Fruit fly (Drosophila melanogaster) whole organism, embryonic: ENCODE measurements around the gene Ddc.

Source experiments
- Ada2b ChIP-seq: fragments of 200-800 bp; sonication (Bioruptor generic); IDR thresholded peaks from 2 replicates; pipeline ENCODE4 v1.3.6; 2022; ENCODE audit warnings: missing biosample characterization, missing genetic modification characterization
- Asciz ChIP-seq: fragments of 200-800 bp; sonication (Bioruptor generic); optimal IDR thresholded peaks from 2 replicates; lab custom pipeline; 2017; ENCODE audit warnings: missing biosample characterization, mild to moderate bottlenecking, missing genetic modification characterization, missing genetic modification reagents
- Bdp1 ChIP-seq: fragments of 200-800 bp; sonication (Bioruptor generic); optimal IDR thresholded peaks from 3 replicates; lab custom pipeline; 2016; ENCODE audit warnings: missing biosample characterization, missing genetic modification characterization
- Blimp-1 ChIP-seq: fragments of 200-800 bp; sonication (Bioruptor generic); optimal IDR thresholded peaks from 3 replicates; lab custom pipeline; 2018; ENCODE audit warnings: missing biosample characterization, missing genetic modification characterization, mild to moderate bottlenecking, moderate library complexity, missing genetic modification reagents
- CG10321 ChIP-seq: fragments of 200-800 bp; sonication (Bioruptor generic); IDR thresholded peaks from 2 replicates; pipeline ENCODE4 v1.3.6; 2022; ENCODE audit warnings: missing biosample characterization, missing genetic modification characterization
- CG13424 ChIP-seq: fragments of 200-800 bp; sonication (Bioruptor generic); optimal IDR thresholded peaks from 2 replicates; lab custom pipeline; 2019; ENCODE audit warnings: missing biosample characterization, mild to moderate bottlenecking, missing genetic modification characterization, moderate library complexity
- CG14014 ChIP-seq: fragments of 200-800 bp; sonication (Bioruptor generic); IDR thresholded peaks from 2 replicates; pipeline ENCODE4 v1.3.6; 2022; ENCODE audit warnings: missing biosample characterization, missing genetic modification characterization
- CG18599 ChIP-seq: fragments of 200-800 bp; sonication (Bioruptor generic); optimal IDR thresholded peaks from 3 replicates; lab custom pipeline; 2017; ENCODE audit warnings: missing biosample characterization, missing genetic modification characterization, mild to moderate bottlenecking, moderate library complexity, missing genetic modification reagents
- CG2889 ChIP-seq: fragments of 200-800 bp; sonication (Bioruptor generic); IDR thresholded peaks from 3 replicates; pipeline ENCODE4 v1.3.6; 2022; ENCODE audit warnings: missing biosample characterization, missing genetic modification characterization
- CG30431 ChIP-seq: fragments of 200-800 bp; sonication (Bioruptor generic); optimal IDR thresholded peaks from 2 replicates; lab custom pipeline; 2017; ENCODE audit warnings: missing biosample characterization, missing genetic modification characterization
- CG3407 ChIP-seq: fragments of 200-800 bp; sonication (Bioruptor generic); optimal IDR thresholded peaks from 2 replicates; lab custom pipeline; 2018; ENCODE audit warnings: missing biosample characterization, mild to moderate bottlenecking, missing genetic modification characterization
- CG5180 ChIP-seq: fragments of 200-800 bp; sonication (Bioruptor generic); optimal IDR thresholded peaks from 3 replicates; lab custom pipeline; 2017; ENCODE audit warnings: missing biosample characterization, missing genetic modification characterization, mild to moderate bottlenecking, moderate library complexity, missing genetic modification reagents
- CG5245 ChIP-seq: fragments of 200-800 bp; sonication (Bioruptor generic); optimal IDR thresholded peaks from 3 replicates; lab custom pipeline; 2016; ENCODE audit warnings: missing biosample characterization, missing genetic modification characterization
- CG9437 ChIP-seq: fragments of 200-800 bp; sonication (Bioruptor generic); optimal IDR thresholded peaks from 2 replicates; lab custom pipeline; 2018; ENCODE audit warnings: missing biosample characterization, mild to moderate bottlenecking, missing genetic modification characterization
- CrebB ChIP-seq: fragments of 200-800 bp; sonication (Bioruptor generic); optimal IDR thresholded peaks from 3 replicates; lab custom pipeline; 2018; ENCODE audit warnings: missing biosample characterization, mild to moderate bottlenecking, missing genetic modification characterization
- Dip3 ChIP-seq: fragments of 200-800 bp; sonication (Bioruptor generic); optimal IDR thresholded peaks from 3 replicates; lab custom pipeline; 2016; ENCODE audit warnings: missing biosample characterization, missing genetic modification characterization
- HLH4C ChIP-seq: fragments of 200-800 bp; sonication (Bioruptor generic); IDR thresholded peaks from 3 replicates; pipeline ENCODE4 v1.3.6; 2022; ENCODE audit warnings: missing biosample characterization, missing genetic modification characterization; ENCODE audit not compliant: partially characterized antibody
- Hey ChIP-seq: fragments of 200-800 bp; sonication (Bioruptor generic); optimal IDR thresholded peaks from 3 replicates; lab custom pipeline; 2018; ENCODE audit warnings: missing biosample characterization, mild to moderate bottlenecking, missing genetic modification characterization
- Hr3 ChIP-seq: fragments of 200-800 bp; sonication (Bioruptor generic); optimal IDR thresholded peaks from 3 replicates; lab custom pipeline; 2016; ENCODE audit warnings: missing biosample characterization, missing genetic modification characterization
- Lim3 ChIP-seq: fragments of 200-800 bp; sonication (Bioruptor generic); IDR thresholded peaks from 2 replicates; pipeline ENCODE4 v1.3.6; 2022; ENCODE audit warnings: missing biosample characterization, missing genetic modification characterization
- NC2β ChIP-seq: fragments of 200-800 bp; sonication (Bioruptor generic); optimal IDR thresholded peaks from 2 replicates; lab custom pipeline; 2016; ENCODE audit warnings: missing biosample characterization, missing genetic modification characterization
- Ravus ChIP-seq: fragments of 200-800 bp; sonication (Bioruptor generic); IDR thresholded peaks from 2 replicates; pipeline ENCODE4 v1.3.6; 2022; ENCODE audit warnings: missing biosample characterization, missing genetic modification characterization
- Sry-β ChIP-seq: fragments of 200-800 bp; sonication (Bioruptor generic); optimal IDR thresholded peaks from 2 replicates; lab custom pipeline; 2018; ENCODE audit warnings: missing biosample characterization, mild to moderate bottlenecking, missing genetic modification characterization, moderate library complexity
- Xbp1 ChIP-seq: fragments of 200-800 bp; sonication (Bioruptor generic); optimal IDR thresholded peaks from 3 replicates; lab custom pipeline; 2016; ENCODE audit warnings: missing biosample characterization, mild to moderate bottlenecking, missing genetic modification characterization
- bbx ChIP-seq: fragments of 200-800 bp; sonication (Bioruptor generic); IDR thresholded peaks from 2 replicates; pipeline ENCODE4 v1.3.6; 2022; ENCODE audit warnings: missing biosample characterization, missing genetic modification characterization; ENCODE audit not compliant: partially characterized antibody
- bcd ChIP-seq: fragments of 200-800 bp; sonication (Bioruptor generic); optimal IDR thresholded peaks from 2 replicates; lab custom pipeline; 2017; ENCODE audit warnings: missing biosample characterization, mild to moderate bottlenecking, missing genetic modification characterization
- bigmax ChIP-seq: fragments of 200-800 bp; sonication (Bioruptor generic); optimal IDR thresholded peaks from 2 replicates; lab custom pipeline; 2018; ENCODE audit warnings: missing biosample characterization, mild to moderate bottlenecking, missing genetic modification characterization
- da ChIP-seq: fragments of 200-800 bp; sonication (Bioruptor generic); optimal IDR thresholded peaks from 2 replicates; lab custom pipeline; 2016; ENCODE audit warnings: missing biosample characterization, missing genetic modification characterization
- fd102C ChIP-seq: fragments of 200-800 bp; sonication (Bioruptor generic); optimal IDR thresholded peaks from 2 replicates; lab custom pipeline; 2018; ENCODE audit warnings: missing biosample characterization, mild to moderate bottlenecking, missing genetic modification characterization, moderate library complexity
- gro ChIP-seq: fragments of 200-800 bp; sonication (Bioruptor generic); optimal IDR thresholded peaks from 2 replicates; lab custom pipeline; 2016; ENCODE audit warnings: missing biosample characterization, missing genetic modification characterization
- jing ChIP-seq: fragments of 200-800 bp; sonication (Bioruptor generic); optimal IDR thresholded peaks from 2 replicates; lab custom pipeline; 2018; ENCODE audit warnings: missing biosample characterization, mild to moderate bottlenecking, missing genetic modification characterization
- jumu ChIP-seq: fragments of 200-800 bp; sonication (Bioruptor generic); optimal IDR thresholded peaks from 3 replicates; lab custom pipeline; 2016; ENCODE audit warnings: missing biosample characterization, missing genetic modification characterization
- ken ChIP-seq: fragments of 200-800 bp; sonication (Bioruptor generic); IDR thresholded peaks from 3 replicates; pipeline ENCODE4 v1.3.6; 2022; ENCODE audit warnings: missing biosample characterization, missing genetic modification characterization
- org-1 ChIP-seq: fragments of 200-800 bp; sonication (Bioruptor generic); optimal IDR thresholded peaks from 2 replicates; lab custom pipeline; 2017; ENCODE audit warnings: missing biosample characterization, missing genetic modification characterization
- row ChIP-seq: fragments of 200-800 bp; sonication (Bioruptor generic); IDR thresholded peaks from 3 replicates; pipeline ENCODE4 v1.3.6; 2022; ENCODE audit warnings: missing biosample characterization, missing genetic modification characterization
- sd ChIP-seq: fragments of 200-800 bp; sonication (Bioruptor generic); optimal IDR thresholded peaks from 3 replicates; lab custom pipeline; 2018; ENCODE audit warnings: missing biosample characterization, mild to moderate bottlenecking, missing genetic modification characterization, moderate library complexity

The Ddc gene

dm6 chr2L:19114183-19114776 lies 5.8 kb downstream of the Ddc start, which contains the start of gene CG10561 (continued):
- TF ChIP-seq CrebB (no peak), fd102C (GFP tag; lab: Kevin White, UChicago) (no peak), CG18599 (GFP tag; lab: Kevin White, UChicago) (no peak), CG13424 (tag; lab: Kevin White, UChicago) (no peak), CG2889 (no peak), Xbp1 (GFP tag; lab: Kevin White, UChicago) (no peak), CG10321 (no peak), CG30431 (no peak), CG3407 (GFP tag; lab: Kevin White, UChicago) (no peak), Bdp1 (GFP tag; lab: Kevin White, UChicago) (no peak), Ravus (GFP tag; lab: Robert Waterston, UW) (no peak), bigmax (GFP tag; lab: Kevin White, UChicago) (peak; percentile 44), jing (GFP tag; lab: Kevin White, UChicago) (no peak), jumu (no peak), bbx (GFP tag; lab: Robert Waterston, UW) (peak; percentile 78), sd (tag; lab: Kevin White, UChicago) (no peak), Asciz (GFP tag; lab: Kevin White, UChicago) (no peak), Ada2b (GFP tag; lab: Robert Waterston, UW) (no peak), CG14014 (GFP tag; lab: Robert Waterston, UW) (no peak), org-1 (GFP tag; lab: Kevin White, UChicago) (no peak), CG5180 (GFP tag; lab: Kevin White, UChicago) (no peak), gro (GFP tag; lab: Kevin White, UChicago) (no peak), da (GFP tag; lab: Kevin White, UChicago) (no peak), bcd (GFP tag; lab: Kevin White, UChicago) (no peak), NC2β (GFP tag; lab: Kevin White, UChicago) (no peak), CG5245 (GFP tag; lab: Kevin White, UChicago) (no peak)
- TF ChIP-seq, all 482 proteins: peak for 62

- TF ChIP-seq HLH4C (GFP tag; lab: Robert Waterston, UW) (no peak), Blimp-1 (GFP tag; lab: Kevin White, UChicago) (peak; percentile 88), Lim3 (GFP tag; lab: Robert Waterston, UW) (0 out of 2 replicates have a peak, but pooled peaks have one; percentile 3)
- TF ChIP-seq, all 482 proteins: peak for 2
These were observed 7.9 kb downstream of the Ddc start for dm6 chr2L:19112200-19112599.

dm6 chr2L:19111729-19112128 lies 8.4 kb downstream of the Ddc start:
- no peak for TF ChIP-seq Hey
- TF ChIP-seq row (GFP tag; lab: Robert Waterston, UW) = peak; percentile 11; the same call in 1 of the 3 replicates
- peak; percentile 75 for TF ChIP-seq Sry-β
- TF ChIP-seq Hr3 (GFP tag; lab: Kevin White, UChicago) = no peak
- no peak for TF ChIP-seq Dip3
- no peak for TF ChIP-seq da (GFP tag; lab: Kevin White, UChicago)
- TF ChIP-seq CG9437 = no peak
- TF ChIP-seq ken = 0 out of 3 replicates have a peak, but pooled peaks have one; percentile 13
- TF ChIP-seq CG10321 = no peak
